Worm (Caenorhabditis elegans) whole organism, early embryonic: ENCODE measurements around the gene pax-3.

Source experiments
- B0310.2 ChIP-seq: sonication (generic microtip); optimal IDR thresholded peaks from 2 replicates; lab custom pipeline; 2016; ENCODE audit warnings: mild to moderate bottlenecking, missing genetic modification characterization, missing compliant biosample characterization
- F13C5.2 ChIP-seq: sonication (generic microtip); optimal IDR thresholded peaks from 2 replicates; lab custom pipeline; 2017; ENCODE audit warnings: mild to moderate bottlenecking, missing genetic modification characterization, inconsistent platforms, missing compliant biosample characterization
- aly-1 ChIP-seq: sonication (generic microtip); optimal IDR thresholded peaks from 2 replicates; lab custom pipeline; 2016; ENCODE audit warnings: missing genetic modification characterization, missing compliant biosample characterization
- ama-1 ChIP-seq: fragments of 150-350 bp; optimal IDR thresholded peaks from 2 replicates; lab custom pipeline; 2014
- ceh-13 ChIP-seq: fragments of 200-800 bp; sonication (Bioruptor generic); optimal IDR thresholded peaks from 2 replicates; lab custom pipeline; 2018; ENCODE audit warnings: mild to moderate bottlenecking, missing genetic modification characterization, missing compliant biosample characterization
- ceh-36 ChIP-seq: sonication (generic microtip); optimal IDR thresholded peaks from 2 replicates; lab custom pipeline; 2016; ENCODE audit warnings: missing genetic modification characterization, inconsistent platforms, missing compliant biosample characterization
- ets-7 ChIP-seq: sonication (generic microtip); optimal IDR thresholded peaks from 2 replicates; lab custom pipeline; 2016; ENCODE audit warnings: missing genotype, missing genetic modification characterization, missing compliant biosample characterization
- flt-1 ChIP-seq: fragments of 200-800 bp; sonication (Bioruptor generic); IDR thresholded peaks from 2 replicates; pipeline ENCODE4 v1.3.6; 2022; ENCODE audit warnings: missing genetic modification characterization, missing compliant biosample characterization
- hmbx-1 ChIP-seq: sonication (generic microtip); optimal IDR thresholded peaks from 2 replicates; lab custom pipeline; 2016; ENCODE audit warnings: mild to moderate bottlenecking, missing genetic modification characterization, missing compliant biosample characterization
- pes-1 ChIP-seq: fragments of 200-800 bp; sonication (Bioruptor generic); IDR thresholded peaks from 2 replicates; pipeline ENCODE4 v1.3.6; 2022; ENCODE audit warnings: missing genetic modification reagents, missing genetic modification characterization, missing compliant biosample characterization
- scrt-1 ChIP-seq: fragments of 200-800 bp; sonication (Bioruptor generic); IDR thresholded peaks from 2 replicates; pipeline ENCODE4 v1.3.6; 2022; ENCODE audit warnings: missing genetic modification characterization, missing compliant biosample characterization
- tbx-11 ChIP-seq: fragments of 200-800 bp; sonication (Bioruptor generic); IDR thresholded peaks from 2 replicates; pipeline ENCODE4 v1.3.6; 2022; ENCODE audit warnings: missing genetic modification characterization, missing compliant biosample characterization
- tra-4 ChIP-seq: sonication (generic microtip); optimal IDR thresholded peaks from 2 replicates; lab custom pipeline; 2017; ENCODE audit warnings: missing genetic modification characterization, missing compliant biosample characterization

ce11 chrII:10199906-10200305 lies 53.5 kb downstream of the pax-3 start, which contains the start of gene R05H5.4:
- no peak for TF ChIP-seq ama-1
- no peak for TF ChIP-seq aly-1 (tag; lab: Kevin White, UChicago)
- no peak for TF ChIP-seq ets-7
- TF ChIP-seq flt-1 (GFP tag; lab: Robert Waterston, UW): no peak
- TF ChIP-seq ceh-36 (tag; lab: Kevin White, UChicago): no peak
- TF ChIP-seq F13C5.2 (tag; lab: Kevin White, UChicago): no peak
- TF ChIP-seq hmbx-1: no peak
- TF ChIP-seq pes-1 (GFP tag; lab: Robert Waterston, UW): no peak
- no peak for TF ChIP-seq ceh-13 (GFP tag; lab: Kevin White, UChicago)
- TF ChIP-seq scrt-1 (GFP tag; lab: Robert Waterston, UW): no peak
- no peak for TF ChIP-seq tra-4
- TF ChIP-seq tbx-11: no peak
- no peak for TF ChIP-seq B0310.2 (tag; lab: Kevin White, UChicago)
